Fruit fly (Drosophila melanogaster): ENCODE measurements around the gene gnu.

The gnu gene

DNA sequence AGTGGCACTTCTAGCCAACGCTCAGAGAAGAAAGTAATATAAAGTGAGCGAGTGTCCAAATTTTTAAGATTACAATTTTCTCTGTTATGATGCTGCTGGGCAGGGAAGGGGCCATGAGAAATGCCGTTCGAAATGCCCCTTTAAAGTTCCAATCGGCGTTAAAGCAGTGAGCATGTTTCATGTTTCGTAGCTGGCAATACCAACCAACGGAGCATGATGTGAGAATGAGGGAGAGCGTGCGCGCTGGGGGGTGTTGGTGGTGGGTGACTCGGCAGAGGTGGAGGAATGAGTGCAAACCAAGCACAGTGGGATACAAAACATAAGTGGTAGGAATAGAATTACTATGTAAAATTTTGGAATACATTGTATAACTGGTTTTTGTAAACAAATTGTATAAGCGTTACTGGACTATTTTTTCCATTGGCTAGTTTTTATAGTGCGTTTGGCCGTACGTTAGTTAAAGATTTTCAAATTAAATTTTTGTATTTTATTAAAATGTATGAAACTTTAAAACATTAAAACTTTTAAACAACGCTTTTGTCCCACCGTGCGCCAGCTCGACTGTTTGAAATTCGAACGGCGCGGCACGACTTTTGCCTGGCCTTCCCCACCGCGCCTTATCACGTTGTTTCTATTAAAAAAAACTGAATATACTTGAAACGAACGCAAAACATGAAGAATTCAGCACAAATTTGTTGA is 43.9 kb downstream of the gnu start (continued):
- TF ChIP-seq CG4854 (GFP tag; optimal IDR thresholded peaks at IDR 0.05) = peak; percentile 99
- TF ChIP-seq vfl (GFP tag; optimal IDR thresholded peaks at IDR 0.05) = peak; percentile 99
- TF ChIP-seq CG4404 (GFP tag; IDR thresholded peaks at IDR 0.05) = peak; percentile 100
- TF ChIP-seq CG17912 (GFP tag; optimal IDR thresholded peaks at IDR 0.05) = peak; percentile 98
- peak; percentile 98 for TF ChIP-seq dati (GFP tag; IDR thresholded peaks at IDR 0.05)
- TF ChIP-seq crc (GFP tag; optimal IDR thresholded peaks at IDR 0.05) = peak; percentile 98
- peak; percentile 73 for TF ChIP-seq CG14860 (GFP tag; IDR thresholded peaks at IDR 0.05; ENCODE audit: partially characterized antibody)
- TF ChIP-seq CG15011 (GFP tag; optimal IDR thresholded peaks at IDR 0.05) = peak; percentile 100
- peak; percentile 88 for TF ChIP-seq CG4360 (GFP tag; IDR thresholded peaks at IDR 0.05)
- peak; percentile 99 for TF ChIP-seq CG10462 (GFP tag; optimal IDR thresholded peaks at IDR 0.05)
- TF ChIP-seq CG11085 (GFP tag; IDR thresholded peaks at IDR 0.05) = peak; percentile 99
- peak; percentile 99 for TF ChIP-seq cato (GFP tag; optimal IDR thresholded peaks at IDR 0.05; ENCODE audit: borderline replicate concordance)
- peak; percentile 98 for TF ChIP-seq CG11398 (GFP tag; optimal IDR thresholded peaks at IDR 0.05)
- peak; percentile 99 for TF ChIP-seq Atf3 (GFP tag; optimal IDR thresholded peaks at IDR 0.05)
- TF ChIP-seq ci (GFP tag; IDR thresholded peaks at IDR 0.05) = peak; percentile 99
- peak; percentile 96 for TF ChIP-seq aop (GFP tag; IDR thresholded peaks at IDR 0.05)
- TF ChIP-seq pb (GFP tag; optimal IDR thresholded peaks at IDR 0.05) = peak; percentile 98
- TF ChIP-seq dysf (GFP tag; IDR thresholded peaks at IDR 0.05) = peak; percentile 100
- peak; percentile 99 for TF ChIP-seq ems (GFP tag; optimal IDR thresholded peaks at IDR 0.05)
- peak; percentile 98 for TF ChIP-seq chm (GFP tag; IDR thresholded peaks at IDR 0.05)
- peak; percentile 73 for TF ChIP-seq CG9797 (GFP tag; optimal IDR thresholded peaks at IDR 0.05)
- peak; percentile 100 for TF ChIP-seq CG17829 (tag; optimal IDR thresholded peaks at IDR 0.05)
- peak; percentile 100 for TF ChIP-seq Asciz (GFP tag; optimal IDR thresholded peaks at IDR 0.05)
- peak in 1 of 3 experiments; percentile 100 for TF ChIP-seq lola (GFP tag; optimal IDR thresholded peaks at IDR 0.05)
- peak; percentile 100 for TF ChIP-seq vvl (GFP tag; IDR thresholded peaks at IDR 0.05)
- TF ChIP-seq E2f2 (GFP tag; IDR thresholded peaks at IDR 0.05) = peak; percentile 95
- peak; percentile 99 for TF ChIP-seq CG3065 (GFP tag; optimal IDR thresholded peaks at IDR 0.05)
- peak; percentile 99 for TF ChIP-seq croc (GFP tag; conservative IDR thresholded peaks at IDR 0.05)
- peak; percentile 100 for TF ChIP-seq CG12659 (GFP tag; optimal IDR thresholded peaks at IDR 0.05)
- TF ChIP-seq run (tag; optimal IDR thresholded peaks at IDR 0.05) = peak; percentile 100
- TF ChIP-seq Doc3 (GFP tag; IDR thresholded peaks at IDR 0.05; ENCODE audit: partially characterized antibody) = no peak
- TF ChIP-seq Fer1 (GFP tag; optimal IDR thresholded peaks at IDR 0.05) = peak; percentile 100
- no peak for TF ChIP-seq Sin3A (optimal IDR thresholded peaks at IDR 0.05)
- TF ChIP-seq CG8281 (tag; optimal IDR thresholded peaks at IDR 0.05) = peak; percentile 97
- peak; percentile 99 for TF ChIP-seq zfh2 (GFP tag; optimal IDR thresholded peaks at IDR 0.05)
- TF ChIP-seq da (GFP tag; optimal IDR thresholded peaks at IDR 0.05) = peak; percentile 98
- TF ChIP-seq prd (optimal IDR thresholded peaks at IDR 0.05) = no peak
- TF ChIP-seq prd (GFP tag; IDR thresholded peaks at IDR 0.05) = peak; percentile 100
- peak; percentile 99 for TF ChIP-seq Lhr (GFP tag; optimal IDR thresholded peaks at IDR 0.05)
- TF ChIP-seq Nf-YB (GFP tag; optimal IDR thresholded peaks at IDR 0.05) = peak; percentile 93
- TF ChIP-seq onecut (GFP tag; IDR thresholded peaks at IDR 0.05) = peak; percentile 99
- peak; percentile 100 for TF ChIP-seq BtbVII (GFP tag; optimal IDR thresholded peaks at IDR 0.05)
- peak; percentile 99 to 100 for TF ChIP-seq bsh (GFP tag; optimal IDR thresholded peaks at IDR 0.05)
- peak; percentile 99 for TF ChIP-seq Atf-2 (GFP tag; optimal IDR thresholded peaks at IDR 0.05)
- peak; percentile 99 for TF ChIP-seq Camta (GFP tag; optimal IDR thresholded peaks at IDR 0.05)
- TF ChIP-seq CG8944 (GFP tag; optimal IDR thresholded peaks at IDR 0.05) = peak; percentile 98
- TF ChIP-seq Antp (GFP tag; optimal IDR thresholded peaks at IDR 0.05) = peak; percentile 98
- peak; percentile 99 for TF ChIP-seq exex (tag; optimal IDR thresholded peaks at IDR 0.05)
- TF ChIP-seq fru (optimal IDR thresholded peaks at IDR 0.05) = no peak
- peak; percentile 100 for TF ChIP-seq Ets65A (GFP tag)
- TF ChIP-seq Ptx1 (GFP tag; IDR thresholded peaks at IDR 0.05) = peak; percentile 100

All from whole organism, embryonic.